Worm (Caenorhabditis elegans): Measurements from ENCODE around the gene nhr-43.
A peak's percentile ranks its signal among the peaks of the same experiment; 100 is the strongest.

Gene nhr-43

ce11 chrIV:11859995-11860605 is 39.3 kb upstream of the nhr-43 start, which contains the start of gene mob-1:
Gene mob-1, plus strand, starts transcription at chrIV:11860555.
- TF ChIP-seq scrt-1 (GFP tag; IDR thresholded peaks at IDR 0.05) (no peak), sea-1 (GFP tag; conservative IDR thresholded peaks at IDR 0.05) (no peak), tbx-11 (GFP tag; IDR thresholded peaks at IDR 0.05) (no peak), hmg-4 (GFP tag; optimal IDR thresholded peaks at IDR 0.05) (no peak), ceh-36 (tag; optimal IDR thresholded peaks at IDR 0.05) (no peak), F13C5.2 (tag; optimal IDR thresholded peaks at IDR 0.05) (no peak), pes-1 (GFP tag; IDR thresholded peaks at IDR 0.05) (no peak)

- TF ChIP-seq ceh-13 (GFP tag; optimal IDR thresholded peaks at IDR 0.05): no peak
- no peak for TF ChIP-seq B0310.2 (tag; optimal IDR thresholded peaks at IDR 0.05)
Measured at ce11 chrIV:11863428-11863827, 36.0 kb upstream of the nhr-43 start.

- TF ChIP-seq hmg-4 (GFP tag; optimal IDR thresholded peaks at IDR 0.05): no peak
- no peak for TF ChIP-seq sea-1 (GFP tag; conservative IDR thresholded peaks at IDR 0.05)
- no peak for TF ChIP-seq B0310.2 (tag; optimal IDR thresholded peaks at IDR 0.05)
- TF ChIP-seq ceh-36 (tag; optimal IDR thresholded peaks at IDR 0.05): no peak
- TF ChIP-seq ets-7 (tag; optimal IDR thresholded peaks at IDR 0.05): no peak
- no peak for TF ChIP-seq scrt-1 (GFP tag; IDR thresholded peaks at IDR 0.05)
- no peak for TF ChIP-seq pes-1 (GFP tag; IDR thresholded peaks at IDR 0.05)
- TF ChIP-seq ama-1 (optimal IDR thresholded peaks at IDR 0.05): no peak
- TF ChIP-seq flt-1 (GFP tag; IDR thresholded peaks at IDR 0.05): no peak
- TF ChIP-seq aly-1 (tag; optimal IDR thresholded peaks at IDR 0.05): no peak
- no peak for TF ChIP-seq ceh-13 (GFP tag; optimal IDR thresholded peaks at IDR 0.05)
- TF ChIP-seq tbx-11 (GFP tag; IDR thresholded peaks at IDR 0.05): no peak
- TF ChIP-seq hmbx-1 (tag; optimal IDR thresholded peaks at IDR 0.05): no peak
- no peak for TF ChIP-seq F13C5.2 (tag; optimal IDR thresholded peaks at IDR 0.05)
- TF ChIP-seq hnd-1 (tag; optimal IDR thresholded peaks at IDR 0.05): no peak
- TF ChIP-seq tbx-37 (GFP tag; conservative IDR thresholded peaks at IDR 0.05): no peak
Measured at ce11 chrIV:11864226-11864625, 35.2 kb upstream of the nhr-43 start, which contains the start of gene trpa-1. Gene trpa-1, plus strand, starts transcription at chrIV:11864526.

ce11 chrIV:11867652-11868232 is 31.6 kb upstream of the nhr-43 start:
- TF ChIP-seq hmbx-1 (tag; optimal IDR thresholded peaks at IDR 0.05) (no peak), flt-1 (GFP tag; IDR thresholded peaks at IDR 0.05) (no peak), ceh-13 (GFP tag; optimal IDR thresholded peaks at IDR 0.05) (no peak)

ce11 chrIV:11868452-11868851 is 30.9 kb upstream of the nhr-43 start:
- TF ChIP-seq hmg-4 (GFP tag; optimal IDR thresholded peaks at IDR 0.05) (no peak), tbx-11 (GFP tag; IDR thresholded peaks at IDR 0.05) (no peak), aly-1 (tag; optimal IDR thresholded peaks at IDR 0.05) (no peak), ceh-36 (tag; optimal IDR thresholded peaks at IDR 0.05) (no peak), hmbx-1 (tag; optimal IDR thresholded peaks at IDR 0.05) (no peak), sea-1 (GFP tag; conservative IDR thresholded peaks at IDR 0.05) (no peak)

ce11 chrIV:11871083-11871482 is 28.3 kb upstream of the nhr-43 start:
- TF ChIP-seq ama-1 (optimal IDR thresholded peaks at IDR 0.05) (no peak), tbx-37 (GFP tag; conservative IDR thresholded peaks at IDR 0.05) (no peak), ets-7 (tag; optimal IDR thresholded peaks at IDR 0.05) (no peak), tbx-11 (GFP tag; IDR thresholded peaks at IDR 0.05) (no peak), hmbx-1 (tag; optimal IDR thresholded peaks at IDR 0.05) (no peak), F13C5.2 (tag; optimal IDR thresholded peaks at IDR 0.05) (no peak), aly-1 (tag; optimal IDR thresholded peaks at IDR 0.05) (peak; percentile 32), tra-4 (tag; optimal IDR thresholded peaks at IDR 0.05) (no peak), sea-1 (GFP tag; conservative IDR thresholded peaks at IDR 0.05) (no peak), B0310.2 (tag; optimal IDR thresholded peaks at IDR 0.05) (no peak), pes-1 (GFP tag; IDR thresholded peaks at IDR 0.05) (no peak), ceh-13 (GFP tag; optimal IDR thresholded peaks at IDR 0.05) (no peak), scrt-1 (GFP tag; IDR thresholded peaks at IDR 0.05) (0 out of 2 replicates have a peak, but pooled peaks have one; percentile 41), ceh-36 (tag; optimal IDR thresholded peaks at IDR 0.05) (no peak)

ce11 chrIV:11871898-11872297 is 27.5 kb upstream of the nhr-43 start:
- TF ChIP-seq hmg-4 (GFP tag; optimal IDR thresholded peaks at IDR 0.05): peak; percentile 42
- no peak for TF ChIP-seq ceh-36 (tag; optimal IDR thresholded peaks at IDR 0.05)
- TF ChIP-seq pes-1 (GFP tag; IDR thresholded peaks at IDR 0.05): no peak

ce11 chrIV:11877674-11878073 is 21.7 kb upstream of the nhr-43 start, which contains the start of gene pph-2:
Gene pph-2, minus strand, starts transcription at chrIV:11877774.
- TF ChIP-seq ama-1 (optimal IDR thresholded peaks at IDR 0.05): no peak

- no peak for TF ChIP-seq aly-1 (tag; optimal IDR thresholded peaks at IDR 0.05)
- TF ChIP-seq ceh-36 (tag; optimal IDR thresholded peaks at IDR 0.05): no peak
Measured at ce11 chrIV:11878249-11878648, 21.1 kb upstream of the nhr-43 start, which contains the start of gene cutl-27. Gene cutl-27, plus strand, starts transcription at chrIV:11878549.

Data from whole organism, early embryonic.